Worm (Caenorhabditis elegans) whole organism, L3 larva: ENCODE results near the gene F54C9.11.

Experiments
- R02D3.7 ChIP-seq: fragments of 150-350 bp; optimal IDR thresholded peaks from 2 replicates; lab custom pipeline; 2014; ENCODE audit warnings: missing biosample characterization, missing genetic modification characterization
- ceh-28 ChIP-seq: fragments of 150-350 bp; optimal IDR thresholded peaks from 2 replicates; lab custom pipeline; 2014; ENCODE audit warnings: missing biosample characterization, missing genetic modification reagents, missing genetic modification characterization
- ceh-9 ChIP-seq: sonication (generic microtip); optimal IDR thresholded peaks from 2 replicates; lab custom pipeline; 2018; ENCODE audit warnings: missing biosample characterization, missing genetic modification characterization
- daf-12 ChIP-seq: fragments of 150-350 bp; optimal IDR thresholded peaks from 2 replicates; lab custom pipeline; 2014; ENCODE audit warnings: missing biosample characterization, missing genetic modification reagents, missing genetic modification characterization
- egl-27 ChIP-seq: sonication (generic microtip); optimal IDR thresholded peaks from 4 replicates; lab custom pipeline; 2017; ENCODE audit warnings: missing biosample characterization, missing genetic modification reagents, missing genetic modification characterization
- egl-5 ChIP-seq: fragments of 150-350 bp; optimal IDR thresholded peaks from 2 replicates; lab custom pipeline; 2017; ENCODE audit warnings: missing biosample characterization, missing genetic modification reagents, missing genetic modification characterization, inconsistent platforms
- elt-2 ChIP-seq: sonication (generic microtip); optimal IDR thresholded peaks from 2 replicates; lab custom pipeline; 2016; ENCODE audit warnings: missing genetic modification reagents, mild to moderate bottlenecking, missing genetic modification characterization, missing compliant biosample characterization
- elt-3 ChIP-seq, 3 experiments: fragments of 150-350 bp in 1 of 3; sonication (generic microtip) in 2 of 3; optimal IDR thresholded peaks; 2 replicates in 2 of 3; 4 replicates in 1 of 3; lab custom pipeline; 2014 to 2017; ENCODE audit warnings: missing biosample characterization in 3 of 3, missing genetic modification characterization in 3 of 3
- fkh-10 ChIP-seq: sonication (generic microtip); optimal IDR thresholded peaks from 2 replicates; lab custom pipeline; 2017; ENCODE audit warnings: missing biosample characterization, missing genetic modification reagents, missing genetic modification characterization
- jun-1 ChIP-seq: fragments of 150-350 bp; optimal IDR thresholded peaks from 2 replicates; lab custom pipeline; 2014; ENCODE audit warnings: missing biosample characterization, missing genetic modification reagents, missing genetic modification characterization
- lin-15B ChIP-seq: fragments of 150-350 bp; optimal IDR thresholded peaks from 2 replicates; lab custom pipeline; 2014; ENCODE audit warnings: missing biosample characterization, missing genetic modification characterization
- lin-39 ChIP-seq: fragments of 150-350 bp; optimal IDR thresholded peaks from 2 replicates; lab custom pipeline; 2018; ENCODE audit warnings: missing biosample characterization, missing genetic modification reagents, missing genetic modification characterization
- mdl-1 ChIP-seq: fragments of 150-350 bp; optimal IDR thresholded peaks from 2 replicates; lab custom pipeline; 2014; ENCODE audit warnings: missing biosample characterization, missing genetic modification characterization
- mml-1 ChIP-seq: fragments of 150-350 bp; sonication (generic microtip); optimal IDR thresholded peaks from 3 replicates; lab custom pipeline; 2014; ENCODE audit warnings: missing biosample characterization, missing genetic modification characterization
- nfya-1 ChIP-seq: sonication (generic microtip); optimal IDR thresholded peaks from 2 replicates; lab custom pipeline; 2017; ENCODE audit warnings: missing genetic modification characterization, mild to moderate bottlenecking, missing compliant biosample characterization, antibody characterized with exemption, moderate library complexity; ENCODE audit not compliant: insufficient read depth
- nhr-11 ChIP-seq: fragments of 150-350 bp; optimal IDR thresholded peaks from 2 replicates; lab custom pipeline; 2014; ENCODE audit warnings: missing biosample characterization, missing genetic modification characterization
- nhr-12 ChIP-seq: fragments of 150-350 bp; optimal IDR thresholded peaks from 2 replicates; lab custom pipeline; 2014; ENCODE audit warnings: missing biosample characterization, missing genetic modification characterization
- nhr-23 ChIP-seq: fragments of 150-350 bp; optimal IDR thresholded peaks from 2 replicates; lab custom pipeline; 2014; ENCODE audit warnings: missing biosample characterization, missing genetic modification reagents, missing genetic modification characterization
- nhr-25 ChIP-seq: sonication (generic microtip); optimal IDR thresholded peaks from 2 replicates; lab custom pipeline; 2017; ENCODE audit warnings: missing biosample characterization, missing genetic modification characterization
- nhr-28 ChIP-seq: fragments of 150-350 bp; optimal IDR thresholded peaks from 2 replicates; lab custom pipeline; 2014; ENCODE audit warnings: missing biosample characterization, missing genetic modification characterization
- nhr-43 ChIP-seq: sonication (generic microtip); optimal IDR thresholded peaks from 2 replicates; lab custom pipeline; 2016; ENCODE audit warnings: mild to moderate bottlenecking, missing genetic modification characterization, missing compliant biosample characterization; ENCODE audit not compliant: poor library complexity, severe bottlenecking
- nhr-67 ChIP-seq: fragments of 150-350 bp; optimal IDR thresholded peaks from 2 replicates; lab custom pipeline; 2014; ENCODE audit warnings: missing biosample characterization, missing genetic modification characterization
- nhr-76 ChIP-seq: fragments of 150-350 bp; sonication (generic microtip); optimal IDR thresholded peaks from 5 replicates; lab custom pipeline; 2014; ENCODE audit warnings: missing biosample characterization, missing genetic modification characterization
- nhr-77 ChIP-seq: fragments of 150-350 bp; optimal IDR thresholded peaks from 2 replicates; lab custom pipeline; 2014; ENCODE audit warnings: missing biosample characterization, missing genetic modification characterization
- pha-4 ChIP-seq: fragments of 150-350 bp; optimal IDR thresholded peaks from 2 replicates; lab custom pipeline; 2014; ENCODE audit warnings: missing biosample characterization, missing genetic modification reagents, missing genetic modification characterization
- pqm-1 ChIP-seq: fragments of 150-350 bp; optimal IDR thresholded peaks from 2 replicates; lab custom pipeline; 2017; ENCODE audit warnings: missing biosample characterization, missing genetic modification characterization, inconsistent platforms
- sea-2 ChIP-seq: fragments of 150-350 bp; sonication (generic microtip); optimal IDR thresholded peaks from 4 replicates; lab custom pipeline; 2014; ENCODE audit warnings: missing biosample characterization, missing genetic modification reagents, missing genetic modification characterization
- skn-1 ChIP-seq: fragments of 150-350 bp; optimal IDR thresholded peaks from 2 replicates; lab custom pipeline; 2014; ENCODE audit warnings: missing biosample characterization, missing genetic modification characterization
- tbx-2 ChIP-seq: sonication (generic microtip); optimal IDR thresholded peaks from 2 replicates; lab custom pipeline; 2016; ENCODE audit warnings: mild to moderate bottlenecking, missing genetic modification characterization, missing compliant biosample characterization
- unc-39 ChIP-seq: sonication (generic microtip); optimal IDR thresholded peaks from 4 replicates; lab custom pipeline; 2017; ENCODE audit warnings: missing biosample characterization, missing genetic modification characterization
- unc-62 ChIP-seq: fragments of 150-350 bp; sonication (generic microtip); optimal IDR thresholded peaks from 4 replicates; lab custom pipeline; 2014; ENCODE audit warnings: missing biosample characterization, missing genetic modification reagents, missing genetic modification characterization
- ztf-11 ChIP-seq: fragments of 150-350 bp; optimal IDR thresholded peaks from 2 replicates; lab custom pipeline; 2014; ENCODE audit warnings: missing biosample characterization, missing genetic modification characterization

Gene F54C9.11

DNA sequence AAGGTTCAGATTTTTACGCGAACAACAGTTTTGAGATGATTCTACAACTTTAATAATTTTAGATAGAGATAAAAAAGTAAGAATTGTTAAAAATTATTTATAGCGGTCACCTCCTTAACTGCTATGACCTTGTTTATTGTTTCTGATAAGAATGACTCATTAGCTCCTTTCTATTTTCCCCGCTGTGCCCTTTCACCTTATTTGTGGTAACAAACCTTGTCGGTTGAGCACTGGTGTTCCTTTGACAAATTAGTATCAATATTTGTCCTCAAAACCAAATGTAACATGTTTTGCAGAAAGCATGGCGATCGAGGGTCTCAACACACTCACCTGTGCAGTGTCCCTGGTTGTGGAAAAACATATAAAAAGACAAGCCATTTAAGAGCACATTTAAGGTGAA lies 41.7 kb upstream of the F54C9.11 start:
- TF ChIP-seq egl-27 (tag; lab: Kevin White, UChicago): no peak
- peak; percentile 48 for TF ChIP-seq pha-4 (tag; lab: Kevin White, UChicago)

DNA sequence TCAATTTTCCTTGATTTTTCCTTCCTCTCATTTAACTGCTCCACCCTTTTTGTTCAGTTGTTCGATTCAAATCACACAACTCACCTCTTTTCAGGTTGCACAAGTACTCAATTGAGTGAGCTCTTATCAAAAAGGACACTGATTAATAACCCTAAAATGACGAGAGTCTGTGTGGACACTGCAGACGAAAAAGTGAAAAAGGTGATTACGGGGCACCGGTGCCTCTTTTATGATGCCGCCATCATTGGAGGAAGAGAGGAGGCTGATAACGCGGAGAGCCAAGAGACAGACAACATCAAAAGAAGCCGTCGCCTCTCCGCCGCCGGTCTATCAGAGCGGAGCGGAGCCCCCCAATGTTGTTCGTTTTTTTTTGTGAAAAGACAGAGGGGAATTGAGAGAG lies 40.3 kb upstream of the F54C9.11 start, which contains the start of gene sptf-2:
Gene sptf-2, plus strand, starts transcription at position 297 of the 400 bp plus-strand sequence.
- TF ChIP-seq pqm-1 (tag; lab: Kevin White, UChicago) (peak; percentile 88), skn-1 (tag; lab: Kevin White, UChicago) (peak; percentile 17), ceh-28 (tag; lab: Kevin White, UChicago) (no peak), nhr-11 (no peak), jun-1 (peak; percentile 75), elt-2 (tag; lab: Kevin White, UChicago) (peak; percentile 98), pha-4 (tag; lab: Kevin White, UChicago) (peak; percentile 34), nfya-1 (tag; lab: Kevin White, UChicago) (peak; percentile 16)

DNA sequence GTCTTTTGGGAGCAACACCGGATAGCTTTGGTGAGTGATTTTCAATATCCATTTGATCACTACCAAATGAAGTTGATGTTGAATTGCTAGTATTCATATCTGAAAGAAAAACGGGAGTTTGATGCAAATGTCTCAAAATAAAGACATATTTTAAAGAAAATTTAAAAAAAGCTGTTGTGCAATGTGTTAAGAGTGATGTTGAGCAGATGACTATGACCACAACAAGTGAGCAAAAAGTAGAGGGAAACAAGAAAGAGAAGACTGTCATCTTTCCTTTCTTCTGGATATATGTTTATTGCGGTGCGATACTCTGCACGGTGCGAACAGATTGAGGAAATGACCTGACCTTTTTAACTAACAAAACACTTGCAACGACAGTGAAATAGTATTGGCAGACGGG lies 38.5 kb upstream of the F54C9.11 start, which contains the start of gene T22C8.4:
Gene T22C8.4, minus strand, starts transcription at position 101 of the 400 bp plus-strand sequence.
- TF ChIP-seq elt-2 (tag; lab: Kevin White, UChicago) (no peak), fkh-10 (GFP tag; lab: Kevin White, UChicago) (no peak), lin-39 (tag; lab: Kevin White, UChicago) (no peak), nfya-1 (tag; lab: Kevin White, UChicago) (no peak), egl-5 (tag; lab: Kevin White, UChicago) (no peak), nhr-23 (tag; lab: Kevin White, UChicago) (no peak), nhr-25 (tag; lab: Kevin White, UChicago) (no peak), tbx-2 (tag; lab: Kevin White, UChicago) (no peak), mml-1 (tag; lab: Kevin White, UChicago) (no peak), elt-3 (tag; optimal IDR thresholded peaks at IDR 0.05; lab: Kevin White, UChicago) (no peak), ceh-9 (tag; lab: Kevin White, UChicago) (no peak), unc-62 (no peak), lin-15B (tag; lab: Kevin White, UChicago) (no peak)

DNA sequence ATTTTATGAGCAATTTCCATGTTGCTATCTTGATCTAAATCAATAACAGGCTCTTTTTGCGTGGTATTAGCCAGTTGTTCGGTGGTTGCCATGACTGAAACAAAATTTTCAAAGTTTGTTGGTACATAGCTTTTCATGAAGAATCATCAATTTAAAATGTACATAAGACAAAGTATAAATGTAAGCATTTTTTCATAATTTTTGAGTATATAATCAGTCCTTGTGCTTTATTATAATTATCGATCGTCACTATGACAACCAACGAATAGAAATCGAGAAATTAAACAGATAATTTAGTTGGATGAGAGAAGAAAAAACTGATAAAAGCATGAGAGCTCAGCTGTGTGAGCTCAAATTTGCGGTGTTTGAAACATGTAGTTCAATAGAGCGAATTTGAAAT lies 37.0 kb upstream of the F54C9.11 start, which contains the start of gene T22C8.3:
Gene T22C8.3, minus strand, starts transcription at position 101 of the 400 bp plus-strand sequence.
- no peak for TF ChIP-seq unc-39 (tag; lab: Kevin White, UChicago)
- TF ChIP-seq pha-4 (tag; lab: Kevin White, UChicago): peak; percentile 10
- TF ChIP-seq nhr-43 (tag; lab: Kevin White, UChicago): no peak
- TF ChIP-seq nhr-77 (tag; lab: Kevin White, UChicago): no peak
- TF ChIP-seq R02D3.7: no peak
- no peak for TF ChIP-seq nhr-23 (tag; lab: Kevin White, UChicago)

DNA sequence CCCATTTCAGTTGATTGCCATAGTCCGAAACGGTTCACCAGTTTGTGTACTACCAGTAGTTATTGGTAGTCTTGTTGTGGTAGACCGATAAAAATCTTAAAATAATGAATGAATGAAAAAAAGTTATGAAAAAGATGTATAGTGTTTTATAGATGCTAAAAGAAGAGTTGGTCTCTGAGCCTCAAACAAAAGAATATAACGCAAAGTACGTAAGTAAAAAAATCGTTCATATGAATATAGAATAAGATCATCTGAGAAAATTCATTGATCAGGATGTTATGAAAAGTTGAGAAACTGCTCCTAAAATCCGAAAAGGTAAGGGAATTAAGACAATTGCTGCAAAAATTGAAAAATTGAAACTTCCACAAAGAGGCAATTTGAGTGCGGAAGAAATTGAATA lies 32.6 kb upstream of the F54C9.11 start, which contains the start of gene chhy-1:
Gene chhy-1, minus strand, starts transcription at position 101 of the 400 bp plus-strand sequence.
- TF ChIP-seq nhr-67 (tag; lab: Kevin White, UChicago): no peak
- no peak for TF ChIP-seq sea-2 (GFP tag; lab: Kevin White, UChicago)
- no peak for TF ChIP-seq pqm-1 (tag; lab: Kevin White, UChicago)
- TF ChIP-seq nhr-76 (tag; lab: Kevin White, UChicago): no peak
- TF ChIP-seq unc-62: no peak
- TF ChIP-seq jun-1: no peak
- no peak for TF ChIP-seq mdl-1
- no peak for TF ChIP-seq daf-12 (tag; lab: Kevin White, UChicago)
- no peak for TF ChIP-seq ztf-11 (tag; lab: Kevin White, UChicago)
- no peak for TF ChIP-seq skn-1 (tag; lab: Kevin White, UChicago)
- TF ChIP-seq egl-5 (tag; lab: Kevin White, UChicago): no peak
- no peak for TF ChIP-seq nhr-12 (tag; lab: Kevin White, UChicago)
- TF ChIP-seq nhr-23 (tag; lab: Kevin White, UChicago): no peak
- no peak for TF ChIP-seq nhr-43 (tag; lab: Kevin White, UChicago)
- TF ChIP-seq nhr-11: no peak
- TF ChIP-seq nhr-28 (tag; lab: Kevin White, UChicago): no peak
- TF ChIP-seq R02D3.7: no peak
